Fruit fly (Drosophila melanogaster): ENCODE results near the gene CG1958.

dm6 chrX:7284964-7285363 lies 18.3 kb downstream of the CG1958 start:
- TF ChIP-seq Ets21C (GFP tag; optimal IDR thresholded peaks at IDR 0.05) (no peak), OdsH (GFP tag; optimal IDR thresholded peaks at IDR 0.05) (no peak), acj6 (GFP tag; optimal IDR thresholded peaks at IDR 0.05) (no peak), net (GFP tag; optimal IDR thresholded peaks at IDR 0.05) (no peak), CG16779 (tag; optimal IDR thresholded peaks at IDR 0.05) (no peak), Hr39 (GFP tag; optimal IDR thresholded peaks at IDR 0.05) (no peak), vri (GFP tag; optimal IDR thresholded peaks at IDR 0.05) (no peak), Eip93F (GFP tag; optimal IDR thresholded peaks at IDR 0.05) (no peak)

All from whole organism, prepupa.